Worm (Caenorhabditis elegans) whole organism, L3 larva: ENCODE measurements around the gene catp-2.

Experiments
- ZK546.5 ChIP-seq: sonication (generic microtip); optimal IDR thresholded peaks from 2 replicates; lab custom pipeline; 2017; ENCODE audit warnings: missing biosample characterization, missing genetic modification characterization
- aly-2 ChIP-seq: fragments of 150-350 bp; optimal IDR thresholded peaks from 2 replicates; lab custom pipeline; 2014; ENCODE audit warnings: missing biosample characterization, missing genetic modification characterization
- ceh-16 ChIP-seq: sonication (generic microtip); optimal IDR thresholded peaks from 2 replicates; lab custom pipeline; 2017; ENCODE audit warnings: missing biosample characterization, missing genetic modification characterization
- ceh-9 ChIP-seq: sonication (generic microtip); optimal IDR thresholded peaks from 2 replicates; lab custom pipeline; 2018; ENCODE audit warnings: missing biosample characterization, missing genetic modification characterization
- elt-3 ChIP-seq, 3 experiments: fragments of 150-350 bp in 1 of 3; sonication (generic microtip) in 2 of 3; optimal IDR thresholded peaks; 2 replicates in 2 of 3; 4 replicates in 1 of 3; lab custom pipeline; 2014 to 2017; ENCODE audit warnings: missing biosample characterization in 3 of 3, missing genetic modification characterization in 3 of 3
- lin-39 ChIP-seq: fragments of 150-350 bp; optimal IDR thresholded peaks from 2 replicates; lab custom pipeline; 2018; ENCODE audit warnings: missing biosample characterization, missing genetic modification reagents, missing genetic modification characterization
- nfya-1 ChIP-seq: sonication (generic microtip); optimal IDR thresholded peaks from 2 replicates; lab custom pipeline; 2017; ENCODE audit warnings: missing genetic modification characterization, mild to moderate bottlenecking, missing compliant biosample characterization, antibody characterized with exemption, moderate library complexity; ENCODE audit not compliant: insufficient read depth
- nhr-11 ChIP-seq: fragments of 150-350 bp; optimal IDR thresholded peaks from 2 replicates; lab custom pipeline; 2014; ENCODE audit warnings: missing biosample characterization, missing genetic modification characterization
- nhr-28 ChIP-seq: fragments of 150-350 bp; optimal IDR thresholded peaks from 2 replicates; lab custom pipeline; 2014; ENCODE audit warnings: missing biosample characterization, missing genetic modification characterization
- nhr-76 ChIP-seq: fragments of 150-350 bp; sonication (generic microtip); optimal IDR thresholded peaks from 5 replicates; lab custom pipeline; 2014; ENCODE audit warnings: missing biosample characterization, missing genetic modification characterization
- nhr-77 ChIP-seq: fragments of 150-350 bp; optimal IDR thresholded peaks from 2 replicates; lab custom pipeline; 2014; ENCODE audit warnings: missing biosample characterization, missing genetic modification characterization

DNA sequence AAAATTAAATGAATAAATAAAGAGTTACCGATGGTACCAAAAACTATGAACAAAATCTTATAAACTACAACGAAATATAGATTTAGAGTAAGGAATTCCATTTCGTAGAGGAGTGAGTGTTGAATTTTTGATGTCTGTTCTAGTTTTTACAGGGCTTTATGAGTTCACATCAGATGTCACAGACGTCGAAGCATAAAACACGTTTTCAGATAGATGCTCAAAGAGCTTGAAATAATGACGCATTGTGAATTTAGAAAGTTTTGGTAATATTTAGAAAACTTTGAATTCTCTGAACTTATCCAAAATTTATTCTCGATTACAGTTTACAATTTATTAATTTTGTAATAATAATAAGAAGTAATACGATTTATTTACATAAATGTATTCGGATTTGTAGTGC, 38.4 kb downstream of the catp-2 start, which contains the start of gene srsx-9:
- TF ChIP-seq nhr-11 (tag; lab: Kevin White, UChicago): no peak
- TF ChIP-seq nfya-1 (tag; lab: Kevin White, UChicago): no peak
- TF ChIP-seq nhr-28 (tag; lab: Kevin White, UChicago): no peak
- TF ChIP-seq ceh-16 (tag; lab: Kevin White, UChicago): no peak
- TF ChIP-seq elt-3 (tag; optimal IDR thresholded peaks at IDR 0.05; lab: Kevin White, UChicago): no peak
- no peak for TF ChIP-seq aly-2 (tag; lab: Kevin White, UChicago)
- TF ChIP-seq lin-39 (tag; lab: Kevin White, UChicago): no peak
- no peak for TF ChIP-seq nhr-77
- no peak for TF ChIP-seq nhr-76 (tag; lab: Kevin White, UChicago)
- no peak for TF ChIP-seq ZK546.5
- TF ChIP-seq ceh-9 (tag; lab: Kevin White, UChicago): no peak
